Worm (Caenorhabditis elegans) whole organism, L2 larva: ENCODE results near the gene cyn-1.
A peak's percentile ranks its signal among the peaks of the same experiment; 100 is the strongest.

ENCODE experiments used
- ZK546.5 ChIP-seq: sonication (generic microtip); optimal IDR thresholded peaks from 2 replicates; lab custom pipeline; 2017; ENCODE audit warnings: missing biosample characterization, missing genetic modification characterization
- aly-2 ChIP-seq: fragments of 150-350 bp; optimal IDR thresholded peaks from 2 replicates; lab custom pipeline; 2014; ENCODE audit warnings: missing biosample characterization, missing genetic modification characterization
- ama-1 ChIP-seq: fragments of 150-350 bp; optimal IDR thresholded peaks from 2 replicates; lab custom pipeline; 2018; ENCODE audit warnings: inconsistent platforms
- elt-1 ChIP-seq: fragments of 150-350 bp; optimal IDR thresholded peaks from 2 replicates; lab custom pipeline; 2014; ENCODE audit warnings: missing biosample characterization, missing genetic modification characterization
- fos-1 ChIP-seq: fragments of 150-350 bp; optimal IDR thresholded peaks from 2 replicates; lab custom pipeline; 2014; ENCODE audit warnings: missing biosample characterization, missing genetic modification characterization
- lin-13 ChIP-seq: fragments of 150-350 bp; optimal IDR thresholded peaks from 2 replicates; lab custom pipeline; 2014; ENCODE audit warnings: missing biosample characterization, missing genetic modification reagents, missing genetic modification characterization
- lin-39 ChIP-seq: fragments of 150-350 bp; optimal IDR thresholded peaks from 2 replicates; lab custom pipeline; 2014; ENCODE audit warnings: missing biosample characterization, missing genetic modification reagents, missing genetic modification characterization
- mbf-1 ChIP-seq: sonication (generic microtip); optimal IDR thresholded peaks from 2 replicates; lab custom pipeline; 2017; ENCODE audit warnings: missing biosample characterization, missing genetic modification characterization
- nhr-11 ChIP-seq: fragments of 150-350 bp; optimal IDR thresholded peaks from 2 replicates; lab custom pipeline; 2014; ENCODE audit warnings: missing biosample characterization, missing genetic modification characterization
- nhr-12 ChIP-seq: fragments of 150-350 bp; optimal IDR thresholded peaks from 2 replicates; lab custom pipeline; 2014; ENCODE audit warnings: missing biosample characterization, missing genetic modification characterization
- skn-1 ChIP-seq: sonication (generic microtip); optimal IDR thresholded peaks from 2 replicates; lab custom pipeline; 2017; ENCODE audit warnings: missing biosample characterization, missing genetic modification characterization
- unc-39 ChIP-seq: fragments of 150-350 bp; optimal IDR thresholded peaks from 2 replicates; lab custom pipeline; 2014; ENCODE audit warnings: missing biosample characterization, missing genetic modification characterization
- zag-1 ChIP-seq: fragments of 150-350 bp; optimal IDR thresholded peaks from 2 replicates; lab custom pipeline; 2014; ENCODE audit warnings: missing biosample characterization, missing genetic modification characterization

- TF ChIP-seq nhr-11 (no peak), unc-39 (tag; lab: Kevin White, UChicago) (no peak), lin-39 (tag; lab: Kevin White, UChicago) (no peak), ama-1 (peak; percentile 53), fos-1 (tag; lab: Kevin White, UChicago) (peak; percentile 76), aly-2 (tag; lab: Kevin White, UChicago) (no peak), nhr-12 (tag; lab: Kevin White, UChicago) (no peak), skn-1 (tag; lab: Kevin White, UChicago) (peak; percentile 86), ZK546.5 (tag; lab: Kevin White, UChicago) (peak; percentile 29), zag-1 (tag; lab: Kevin White, UChicago) (peak; percentile 56), elt-1 (tag; lab: Kevin White, UChicago) (no peak), mbf-1 (tag; lab: Kevin White, UChicago) (no peak), lin-13 (GFP tag; lab: Kevin White, UChicago) (peak; percentile 94)
Measured at ce11 chrV:14347234-14347826, 8.5 kb upstream of the cyn-1 start, which contains the start of gene cept-2.
